Fruit fly (Drosophila melanogaster) whole organism, adult: ENCODE results near the gene emc.

ENCODE experiments used
- CG11617 ChIP-seq: fragments of 200-800 bp; sonication (Bioruptor generic); optimal IDR thresholded peaks from 2 replicates; lab custom pipeline; 2017; ENCODE audit warnings: mild to moderate bottlenecking, missing biosample characterization, missing genetic modification reagents, missing genetic modification characterization
- CG12768 ChIP-seq: fragments of 200-800 bp; sonication (Bioruptor generic); optimal IDR thresholded peaks from 2 replicates; lab custom pipeline; 2017; ENCODE audit warnings: missing biosample characterization, missing genetic modification characterization, mild to moderate bottlenecking, moderate library complexity, missing genetic modification reagents
- CG14711 ChIP-seq: fragments of 200-800 bp; sonication (Bioruptor generic); optimal IDR thresholded peaks from 2 replicates; lab custom pipeline; 2018; ENCODE audit warnings: missing biosample characterization, mild to moderate bottlenecking, missing genetic modification characterization, moderate library complexity
- CG1620 ChIP-seq: fragments of 200-800 bp; sonication (Bioruptor generic); optimal IDR thresholded peaks from 2 replicates; lab custom pipeline; 2016; ENCODE audit warnings: missing biosample characterization, missing genetic modification characterization
- CG33017 ChIP-seq: fragments of 200-800 bp; sonication (Bioruptor generic); optimal IDR thresholded peaks from 2 replicates; lab custom pipeline; 2018; ENCODE audit warnings: missing biosample characterization, mild to moderate bottlenecking, missing genetic modification characterization, moderate library complexity
- CG5204 ChIP-seq: fragments of 200-800 bp; sonication (Bioruptor generic); optimal IDR thresholded peaks from 2 replicates; lab custom pipeline; 2016; ENCODE audit warnings: missing biosample characterization, missing genetic modification characterization
- CG7045 ChIP-seq: fragments of 200-800 bp; sonication (Bioruptor generic); optimal IDR thresholded peaks from 2 replicates; lab custom pipeline; 2017; ENCODE audit warnings: missing biosample characterization, mild to moderate bottlenecking, missing genetic modification characterization
- CG7101 ChIP-seq: fragments of 200-800 bp; sonication (Bioruptor generic); optimal IDR thresholded peaks from 2 replicates; lab custom pipeline; 2018; ENCODE audit warnings: missing biosample characterization, mild to moderate bottlenecking, missing genetic modification characterization, moderate library complexity
- Clk ChIP-seq: fragments of 200-800 bp; sonication (Bioruptor generic); optimal IDR thresholded peaks from 2 replicates; lab custom pipeline; 2017; ENCODE audit warnings: missing biosample characterization, missing genetic modification characterization
- Crg-1 ChIP-seq: fragments of 200-800 bp; sonication (Bioruptor generic); optimal IDR thresholded peaks from 2 replicates; lab custom pipeline; 2016; ENCODE audit warnings: missing biosample characterization, missing genetic modification characterization
- Hr96 ChIP-seq: fragments of 200-800 bp; sonication (Bioruptor generic); optimal IDR thresholded peaks from 2 replicates; lab custom pipeline; 2016; ENCODE audit warnings: missing biosample characterization, missing genetic modification characterization
- Mnt ChIP-seq: fragments of 200-800 bp; sonication (Bioruptor generic); optimal IDR thresholded peaks from 2 replicates; lab custom pipeline; 2016; ENCODE audit warnings: missing biosample characterization, mild to moderate bottlenecking, missing genetic modification characterization
- bab1 ChIP-seq: fragments of 200-800 bp; sonication (Bioruptor generic); optimal IDR thresholded peaks from 3 replicates; lab custom pipeline; 2019; ENCODE audit warnings: missing biosample characterization, mild to moderate bottlenecking, missing genetic modification characterization, moderate library complexity
- cic ChIP-seq: fragments of 200-800 bp; sonication (Bioruptor generic); optimal IDR thresholded peaks from 2 replicates; lab custom pipeline; 2017; ENCODE audit warnings: missing biosample characterization, mild to moderate bottlenecking, missing genetic modification characterization, moderate library complexity
- cnc ChIP-seq, 2 experiments: fragments of >200 bp; optimal IDR thresholded peaks; 2 replicates each; lab custom pipeline; 2017
- kay ChIP-seq: fragments of 200-800 bp; sonication (Bioruptor generic); peaks from one replicate; lab custom pipeline; 2016; ENCODE audit warnings: missing biosample characterization, missing genetic modification characterization, borderline replicate concordance
- ovo ChIP-seq: fragments of 200-800 bp; sonication (Bioruptor generic); optimal IDR thresholded peaks from 2 replicates; lab custom pipeline; 2016; ENCODE audit warnings: missing biosample characterization, missing genetic modification characterization
- pad ChIP-seq: fragments of 200-800 bp; sonication (Bioruptor generic); optimal IDR thresholded peaks from 3 replicates; lab custom pipeline; 2017; ENCODE audit warnings: missing biosample characterization, missing genetic modification characterization, mild to moderate bottlenecking, moderate library complexity, missing genetic modification reagents
- tj ChIP-seq: fragments of 200-800 bp; sonication (Bioruptor generic); optimal IDR thresholded peaks from 3 replicates; lab custom pipeline; 2017; ENCODE audit warnings: missing biosample characterization, mild to moderate bottlenecking, missing genetic modification characterization, moderate library complexity
- toe ChIP-seq: fragments of 200-800 bp; sonication (Bioruptor generic); optimal IDR thresholded peaks from 2 replicates; lab custom pipeline; 2016; ENCODE audit warnings: missing biosample characterization, missing genetic modification characterization

Gene emc

DNA sequence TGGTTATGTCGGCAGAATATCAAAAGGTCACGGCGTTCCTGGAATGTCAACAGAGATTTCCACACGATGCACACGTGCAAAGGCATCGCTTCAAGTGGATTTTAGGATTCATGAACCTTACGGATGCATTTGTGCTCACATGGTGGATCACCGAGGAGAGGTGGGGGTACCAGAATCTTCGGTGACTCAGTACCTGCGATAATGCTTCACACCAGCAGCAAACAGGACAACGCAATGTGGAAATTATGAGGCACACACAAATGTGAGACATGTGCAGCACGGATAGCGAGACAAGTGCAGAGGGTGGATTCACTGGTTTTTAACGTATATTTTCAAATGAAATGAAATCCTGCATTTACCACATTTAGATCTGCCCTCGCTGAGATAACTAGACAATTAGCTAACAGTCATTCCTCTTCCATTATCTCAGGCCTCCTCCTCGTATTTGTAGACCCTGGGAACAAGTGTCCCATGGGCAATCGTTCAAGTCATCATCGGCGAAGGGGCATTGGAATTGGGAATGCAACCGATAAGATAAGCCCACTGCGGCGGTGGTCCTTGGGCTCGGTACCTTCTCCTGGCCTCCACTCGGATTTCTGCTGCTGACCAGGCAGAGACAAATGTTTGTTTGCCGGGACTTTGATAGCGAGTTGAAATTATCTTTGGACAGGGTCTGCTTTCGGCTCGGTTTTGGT is 22.6 kb upstream of the emc start:
- no peak for TF ChIP-seq CG1620
- TF ChIP-seq Clk (GFP tag; lab: Kevin White, UChicago) = no peak
- no peak for TF ChIP-seq tj (GFP tag; lab: Kevin White, UChicago)
- TF ChIP-seq pad (GFP tag; lab: Kevin White, UChicago) = no peak
- no peak for TF ChIP-seq cnc (optimal IDR thresholded peaks at IDR 0.05; lab: Kevin White, UChicago)
- TF ChIP-seq Mnt (GFP tag; lab: Kevin White, UChicago) = no peak
- no peak for TF ChIP-seq CG12768 (GFP tag; lab: Kevin White, UChicago)

DNA sequence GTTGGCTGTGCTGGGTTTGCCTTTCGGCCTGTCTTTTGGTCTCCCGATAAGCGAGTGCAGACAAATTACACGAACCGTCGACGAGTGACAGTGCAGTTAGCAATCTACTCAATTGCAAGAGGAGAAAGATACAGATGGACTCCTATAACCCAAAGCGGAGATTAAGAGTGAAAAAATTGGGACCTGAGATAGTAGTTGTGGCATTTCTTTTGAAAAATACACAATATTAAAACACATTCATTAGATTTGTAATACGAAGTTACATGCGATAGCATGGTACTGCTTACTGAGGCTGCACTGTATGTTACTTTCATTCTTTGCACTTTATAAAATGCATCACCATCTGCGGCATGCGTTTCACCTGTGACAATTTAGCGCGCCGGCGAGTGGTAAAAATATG is 22.0 kb upstream of the emc start:
- TF ChIP-seq Crg-1 (no peak), CG5204 (GFP tag; lab: Kevin White, UChicago) (no peak), pad (GFP tag; lab: Kevin White, UChicago) (no peak), CG7045 (no peak), CG14711 (tag; lab: Kevin White, UChicago) (no peak), bab1 (no peak), toe (no peak), CG1620 (no peak), cic (GFP tag; lab: Kevin White, UChicago) (no peak), kay (no peak), Hr96 (no peak), Mnt (GFP tag; lab: Kevin White, UChicago) (no peak), ovo (GFP tag; lab: Kevin White, UChicago) (no peak), CG12768 (GFP tag; lab: Kevin White, UChicago) (no peak), Clk (GFP tag; lab: Kevin White, UChicago) (no peak), cnc (optimal IDR thresholded peaks at IDR 0.05; lab: Kevin White, UChicago) (no peak), tj (GFP tag; lab: Kevin White, UChicago) (no peak), CG7101 (tag; lab: Kevin White, UChicago) (no peak), CG11617 (no peak), CG33017 (no peak)

DNA sequence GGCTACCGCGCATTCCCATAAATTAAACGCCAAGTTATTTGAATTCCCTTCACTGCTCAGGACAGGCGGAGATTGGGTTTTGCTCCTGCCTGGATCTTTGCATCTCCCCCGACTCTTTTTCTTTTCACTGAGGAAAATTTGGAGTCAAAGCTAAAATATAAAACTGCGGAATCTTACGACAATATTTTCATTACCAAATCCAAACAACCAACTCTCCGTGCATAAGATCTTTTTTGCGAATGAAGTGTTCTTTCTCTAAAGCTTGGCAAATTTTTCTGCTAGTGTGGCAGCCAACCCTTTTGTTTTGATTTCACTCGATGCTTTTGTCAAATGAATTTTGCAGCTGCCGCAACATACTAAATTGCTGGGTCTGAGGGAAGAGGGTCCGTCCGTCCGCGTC is 21.3 kb upstream of the emc start:
- TF ChIP-seq CG7045 = no peak
- no peak for TF ChIP-seq kay
- TF ChIP-seq CG7101 (tag; lab: Kevin White, UChicago) = no peak
- TF ChIP-seq toe = no peak
- TF ChIP-seq CG33017 = no peak
- no peak for TF ChIP-seq Mnt (GFP tag; lab: Kevin White, UChicago)

DNA sequence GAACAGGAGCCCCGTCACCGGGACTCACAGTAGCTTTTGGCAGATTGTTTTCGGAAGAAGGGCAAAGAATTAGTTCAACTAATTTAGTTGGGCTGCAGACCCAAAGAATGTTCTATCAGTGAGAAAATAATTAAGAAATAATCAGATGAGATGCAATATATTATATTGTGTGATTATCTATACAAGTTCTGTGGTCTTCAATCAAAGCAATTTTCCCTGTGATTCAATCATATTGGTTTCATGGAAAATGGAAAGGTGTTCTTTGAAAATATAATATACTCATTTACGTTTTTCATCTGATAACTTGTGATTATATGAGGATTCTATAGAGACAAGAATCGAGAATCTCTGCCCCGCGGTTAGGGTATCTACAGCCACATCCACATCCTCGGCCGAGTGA is 20.6 kb upstream of the emc start:
- TF ChIP-seq CG5204 (GFP tag; lab: Kevin White, UChicago) (no peak), CG14711 (tag; lab: Kevin White, UChicago) (no peak), kay (no peak), ovo (GFP tag; lab: Kevin White, UChicago) (no peak), CG33017 (no peak), CG1620 (no peak), Mnt (GFP tag; lab: Kevin White, UChicago) (no peak), Hr96 (no peak), cic (GFP tag; lab: Kevin White, UChicago) (no peak), bab1 (no peak)

DNA sequence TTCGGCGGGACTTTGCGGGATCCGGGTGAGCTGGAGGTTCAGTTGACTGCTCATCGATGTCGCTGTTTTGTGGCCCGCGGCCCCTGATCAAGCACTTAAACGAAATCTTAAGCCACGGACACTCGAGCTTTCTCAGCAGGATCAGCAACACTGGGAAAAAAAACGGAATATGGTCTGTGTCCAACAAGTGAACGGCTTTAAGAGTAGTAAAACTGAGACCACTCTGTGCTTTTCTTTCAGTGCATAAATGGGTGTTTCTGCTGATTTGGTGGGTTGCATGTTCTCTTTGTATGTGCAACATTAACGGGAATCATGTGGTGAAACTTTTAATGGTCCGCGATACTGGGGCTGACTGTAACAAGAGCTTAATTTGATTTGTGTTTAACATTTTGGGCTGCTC is 19.9 kb upstream of the emc start:
- TF ChIP-seq bab1 = no peak
- no peak for TF ChIP-seq CG7101 (tag; lab: Kevin White, UChicago)

DNA sequence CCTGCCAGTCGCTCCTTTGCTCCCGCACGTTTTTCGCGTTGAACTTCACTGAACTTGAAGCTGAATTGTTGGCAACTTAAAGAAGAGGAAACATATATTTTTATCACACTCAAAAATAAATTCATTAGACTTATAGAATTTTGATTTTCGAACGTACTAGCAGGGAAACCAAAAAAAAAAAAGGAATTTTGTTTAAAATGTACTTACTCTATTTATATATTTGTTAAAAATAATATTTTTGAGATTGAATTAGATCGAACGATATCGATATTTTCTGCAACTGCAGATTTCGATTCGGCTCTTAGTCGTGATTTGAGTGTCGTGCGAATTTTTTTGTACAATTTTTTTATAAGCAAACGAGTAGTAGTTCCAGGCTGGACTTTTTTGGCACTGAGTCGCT is 17.7 kb upstream of the emc start:
- TF ChIP-seq CG14711 (tag; lab: Kevin White, UChicago) (no peak), cic (GFP tag; lab: Kevin White, UChicago) (no peak), toe (no peak), Hr96 (no peak), kay (peak; percentile 20), CG5204 (GFP tag; lab: Kevin White, UChicago) (no peak)

DNA sequence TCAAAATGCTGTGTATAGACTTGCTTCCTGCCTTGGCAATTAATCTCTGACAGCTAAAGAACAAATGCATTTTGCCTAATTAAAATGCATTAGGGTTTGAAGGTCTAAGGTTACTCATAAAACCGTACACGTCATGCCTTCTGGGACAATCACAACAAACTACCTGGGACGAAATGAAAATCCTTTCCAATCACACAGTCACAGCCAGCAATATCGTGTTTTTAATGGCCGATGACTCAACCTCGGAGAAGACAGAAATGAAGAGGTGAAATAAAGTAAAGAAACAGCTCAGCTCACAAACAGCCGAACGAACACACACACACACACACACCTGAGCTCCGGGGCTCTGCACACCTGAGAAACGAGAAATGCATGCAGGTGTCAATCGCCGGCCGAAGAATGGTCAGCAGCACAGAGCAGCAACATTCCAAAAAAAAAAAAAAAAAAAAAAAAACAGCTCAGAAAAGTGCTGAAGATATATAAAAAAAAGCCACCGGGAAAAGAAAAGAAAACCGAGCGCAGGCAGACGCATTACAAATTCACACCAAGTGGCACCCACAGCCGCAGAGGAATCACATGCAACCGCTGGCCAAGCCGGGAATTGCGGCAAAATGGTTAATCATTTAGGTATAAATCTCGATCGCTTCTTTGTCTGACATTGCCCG is 16.8 kb upstream of the emc start:
- TF ChIP-seq pad (GFP tag; lab: Kevin White, UChicago) (no peak), CG12768 (GFP tag; lab: Kevin White, UChicago) (no peak), tj (GFP tag; lab: Kevin White, UChicago) (peak; percentile 68), Hr96 (no peak)
